Worm (Caenorhabditis elegans) whole organism, L4/young adult: ENCODE data around the gene F13A2.10.

ENCODE experiments used
- W03F9.2 ChIP-seq: fragments of 150-350 bp; optimal IDR thresholded peaks from 2 replicates; lab custom pipeline; 2014; ENCODE audit warnings: missing biosample characterization, missing genetic modification characterization
- dao-5 ChIP-seq: sonication (generic microtip); optimal IDR thresholded peaks from 2 replicates; lab custom pipeline; 2016; ENCODE audit warnings: missing genotype, missing genetic modification characterization, moderate library complexity, missing compliant biosample characterization
- him-1 ChIP-seq: sonication (generic microtip); optimal IDR thresholded peaks from 2 replicates; lab custom pipeline; 2016; ENCODE audit warnings: missing genotype, missing genetic modification reagents, missing genetic modification characterization, missing compliant biosample characterization

- TF ChIP-seq dao-5 (tag; lab: Kevin White, UChicago) (no peak), him-1 (tag; lab: Kevin White, UChicago) (no peak), W03F9.2 (no peak)
These were observed 28.7 kb downstream of the F13A2.10 start for ce11 chrV:4357369-4357768.
